Worm (Caenorhabditis elegans): ENCODE measurements around the gene ZK945.6.

ZK945.6 gene

ce11 chrII:10106870-10107269, at the start of gene ZK945.6:
Gene ZK945.6, minus strand, starts transcription at chrII:10106970.
- TF ChIP-seq ceh-2 (tag; optimal IDR thresholded peaks at IDR 0.05) = no peak
- no peak for TF ChIP-seq sox-2 (GFP tag; IDR thresholded peaks at IDR 0.05)
- TF ChIP-seq pqm-1 (tag; optimal IDR thresholded peaks at IDR 0.05) = no peak
- no peak for TF ChIP-seq fkh-6 (tag; optimal IDR thresholded peaks at IDR 0.05)
- TF ChIP-seq elt-4 (tag; optimal IDR thresholded peaks at IDR 0.05) = no peak
- no peak for TF ChIP-seq ceh-24 (tag; optimal IDR thresholded peaks at IDR 0.05)
- TF ChIP-seq K02D7.2 (tag; optimal IDR thresholded peaks at IDR 0.05) = no peak
- TF ChIP-seq fkh-10 (GFP tag; optimal IDR thresholded peaks at IDR 0.05) = no peak
- TF ChIP-seq ceh-18 (tag; optimal IDR thresholded peaks at IDR 0.05) = no peak
- no peak for TF ChIP-seq nhr-232 (tag; optimal IDR thresholded peaks at IDR 0.05)
- TF ChIP-seq sox-4 (tag; optimal IDR thresholded peaks at IDR 0.05) = no peak
- no peak for TF ChIP-seq ceh-14 (tag; optimal IDR thresholded peaks at IDR 0.05)

- TF ChIP-seq elt-2 (tag; optimal IDR thresholded peaks at IDR 0.05) = no peak
- TF ChIP-seq fkh-10 (GFP tag; optimal IDR thresholded peaks at IDR 0.05) = no peak
- no peak for TF ChIP-seq gmeb-2 (tag; optimal IDR thresholded peaks at IDR 0.05)
- TF ChIP-seq lin-11 (tag; optimal IDR thresholded peaks at IDR 0.05) = no peak
- TF ChIP-seq hlh-30 (tag; optimal IDR thresholded peaks at IDR 0.05; ENCODE audit: insufficient read depth) = no peak
- no peak for TF ChIP-seq madf-2 (tag; optimal IDR thresholded peaks at IDR 0.05)
- TF ChIP-seq fkh-6 (tag; optimal IDR thresholded peaks at IDR 0.05) = no peak
These were observed 48.3 kb upstream of the ZK945.6 start, which contains the start of gene nlp-63 for ce11 chrII:10155106-10155505. Gene nlp-63, plus strand, starts transcription at chrII:10155406.

- TF ChIP-seq F13H6.1 (tag; optimal IDR thresholded peaks at IDR 0.05) (no peak), Y22D7AL.16 (tag; optimal IDR thresholded peaks at IDR 0.05) (no peak), fkh-10 (GFP tag; optimal IDR thresholded peaks at IDR 0.05) (no peak), ahr-1 (tag; optimal IDR thresholded peaks at IDR 0.05) (no peak), hlh-8 (tag; optimal IDR thresholded peaks at IDR 0.05) (no peak), unc-55 (GFP tag; optimal IDR thresholded peaks at IDR 0.05) (no peak), hlh-15 (tag; optimal IDR thresholded peaks at IDR 0.05) (no peak), ceh-30 (tag; optimal IDR thresholded peaks at IDR 0.05) (no peak), pag-3 (tag; optimal IDR thresholded peaks at IDR 0.05; ENCODE audit: borderline replicate concordance) (no peak), ceh-18 (tag; optimal IDR thresholded peaks at IDR 0.05) (no peak), pax-1 (tag; optimal IDR thresholded peaks at IDR 0.05) (no peak), sdc-2 (tag; optimal IDR thresholded peaks at IDR 0.05) (no peak)
These were observed 40.7 kb upstream of the ZK945.6 start for ce11 chrII:10147502-10147901.

- peak; percentile 69 for TF ChIP-seq nfya-1 (tag; optimal IDR thresholded peaks at IDR 0.05)
- TF ChIP-seq ceh-6 (GFP tag; optimal IDR thresholded peaks at IDR 0.05) = no peak
These were observed 39.7 kb upstream of the ZK945.6 start, which contains the start of gene pax-3 for ce11 chrII:10146488-10146887. Gene pax-3, plus strand, starts transcription at chrII:10146570.

ce11 chrII:10144092-10144491, 37.3 kb upstream of the ZK945.6 start, which contains the start of gene F27E5.3:
Gene F27E5.3, minus strand, starts transcription at chrII:10144192.
- TF ChIP-seq K09A11.1 (tag; optimal IDR thresholded peaks at IDR 0.05; ENCODE audit: insufficient read depth) (no peak), unc-86 (tag; optimal IDR thresholded peaks at IDR 0.05) (no peak), elt-2 (tag; optimal IDR thresholded peaks at IDR 0.05) (no peak), ceh-14 (tag; optimal IDR thresholded peaks at IDR 0.05) (no peak), pax-1 (tag; optimal IDR thresholded peaks at IDR 0.05) (no peak), ceh-2 (tag; optimal IDR thresholded peaks at IDR 0.05) (no peak), madf-2 (tag; optimal IDR thresholded peaks at IDR 0.05) (no peak), unc-3 (GFP tag; conservative IDR thresholded peaks at IDR 0.05) (no peak), unc-3 (tag; optimal IDR thresholded peaks at IDR 0.05) (no peak), C08G9.2 (tag; optimal IDR thresholded peaks at IDR 0.05) (no peak), fkh-6 (tag; optimal IDR thresholded peaks at IDR 0.05) (no peak), syd-9 (tag; optimal IDR thresholded peaks at IDR 0.05) (no peak), mec-3 (tag; optimal IDR thresholded peaks at IDR 0.05; ENCODE audit: borderline replicate concordance) (no peak), ztf-16 (tag; optimal IDR thresholded peaks at IDR 0.05) (no peak), T23F11.4 (GFP tag; optimal IDR thresholded peaks at IDR 0.05) (no peak), ceh-24 (tag; optimal IDR thresholded peaks at IDR 0.05) (no peak), nhr-11 (tag; optimal IDR thresholded peaks at IDR 0.05) (no peak), hlh-6 (tag; optimal IDR thresholded peaks at IDR 0.05) (no peak), hlh-15 (tag; optimal IDR thresholded peaks at IDR 0.05) (no peak), ceh-6 (GFP tag; optimal IDR thresholded peaks at IDR 0.05) (no peak), che-1 (tag; optimal IDR thresholded peaks at IDR 0.05) (no peak)
